Fruit fly (Drosophila melanogaster): ENCODE results near the gene Hex-t2.

Gene Hex-t2

dm6 chr3R:26461226-26461805 lies 10.8 kb downstream of the Hex-t2 start, which contains the start of gene CG5455:
Gene CG5455 (plus strand): TSS chr3R:26461527.
- peak; percentile 26 for TF ChIP-seq Jra (GFP tag; optimal IDR thresholded peaks at IDR 0.05)
- no peak for TF ChIP-seq jim (GFP tag; optimal IDR thresholded peaks at IDR 0.05)
- TF ChIP-seq h (GFP tag; optimal IDR thresholded peaks at IDR 0.05) = peak; percentile 67
- TF ChIP-seq Hnf4 (GFP tag; optimal IDR thresholded peaks at IDR 0.05) = no peak
- TF ChIP-seq dl (GFP tag; optimal IDR thresholded peaks at IDR 0.05; ENCODE audit: insufficient read depth in 1 of 2, partially characterized antibody in 2 of 2) = no peak
- TF ChIP-seq dmrt93B (GFP tag; optimal IDR thresholded peaks at IDR 0.05) = no peak
- TF ChIP-seq Rel (GFP tag; optimal IDR thresholded peaks at IDR 0.05) = no peak
- TF ChIP-seq Rel (tag; optimal IDR thresholded peaks at IDR 0.05) = no peak
- TF ChIP-seq Mio (GFP tag; optimal IDR thresholded peaks at IDR 0.05) = no peak
- TF ChIP-seq psq (GFP tag; optimal IDR thresholded peaks at IDR 0.05) = no peak
- TF ChIP-seq foxo (GFP tag; optimal IDR thresholded peaks at IDR 0.05) = no peak
- TF ChIP-seq br (GFP tag; optimal IDR thresholded peaks at IDR 0.05) = peak; percentile 33
- no peak for TF ChIP-seq Hr78 (GFP tag; optimal IDR thresholded peaks at IDR 0.05)
- no peak for TF ChIP-seq HLH106 (tag; optimal IDR thresholded peaks at IDR 0.05)
- no peak for TF ChIP-seq tai (GFP tag; optimal IDR thresholded peaks at IDR 0.05)
- TF ChIP-seq ey (GFP tag; optimal IDR thresholded peaks at IDR 0.05) = no peak
- TF ChIP-seq CG9705 (GFP tag; optimal IDR thresholded peaks at IDR 0.05) = no peak
- no peak for TF ChIP-seq usp (GFP tag; optimal IDR thresholded peaks at IDR 0.05)
- TF ChIP-seq Sp1 (GFP tag; optimal IDR thresholded peaks at IDR 0.05) = no peak
- peak; percentile 1 for TF ChIP-seq Dif (GFP tag; optimal IDR thresholded peaks at IDR 0.05; ENCODE audit: partially characterized antibody)
- TF ChIP-seq N (GFP tag; optimal IDR thresholded peaks at IDR 0.05) = no peak
- TF ChIP-seq CG32264 (GFP tag; optimal IDR thresholded peaks at IDR 0.05) = no peak
- no peak for TF ChIP-seq dsf (GFP tag; optimal IDR thresholded peaks at IDR 0.05; ENCODE audit: borderline replicate concordance)
- no peak for TF ChIP-seq Abd-B (GFP tag; optimal IDR thresholded peaks at IDR 0.05)
- no peak for TF ChIP-seq woc (GFP tag; optimal IDR thresholded peaks at IDR 0.05)
- no peak for TF ChIP-seq CrebA (GFP tag; optimal IDR thresholded peaks at IDR 0.05; ENCODE audit: borderline replicate concordance)
- no peak for TF ChIP-seq Dfd (GFP tag; optimal IDR thresholded peaks at IDR 0.05)
- TF ChIP-seq sv (GFP tag; optimal IDR thresholded peaks at IDR 0.05) = no peak
- peak; percentile 24 for TF ChIP-seq fru (GFP tag; optimal IDR thresholded peaks at IDR 0.05)
- TF ChIP-seq Myc (optimal IDR thresholded peaks at IDR 0.05) = no peak
- peak; percentile 50 for TF ChIP-seq rgr (GFP tag; optimal IDR thresholded peaks at IDR 0.05)
- no peak for TF ChIP-seq Vsx2 (GFP tag; optimal IDR thresholded peaks at IDR 0.05; ENCODE audit: partially characterized antibody)
- TF ChIP-seq Hr83 (GFP tag; optimal IDR thresholded peaks at IDR 0.05; ENCODE audit: poor library complexity, severe bottlenecking) = no peak
- TF ChIP-seq OdsH (GFP tag; optimal IDR thresholded peaks at IDR 0.05) = peak; percentile 28
- no peak for TF ChIP-seq GATAd (GFP tag; optimal IDR thresholded peaks at IDR 0.05)
- no peak for TF ChIP-seq lola (GFP tag; optimal IDR thresholded peaks at IDR 0.05)
- no peak for TF ChIP-seq pan (optimal IDR thresholded peaks at IDR 0.05)
- TF ChIP-seq sage (GFP tag; optimal IDR thresholded peaks at IDR 0.05) = no peak
- no peak for TF ChIP-seq brk (GFP tag; optimal IDR thresholded peaks at IDR 0.05)

dm6 chr3R:26462173-26462959 lies 11.9 kb downstream of the Hex-t2 start:
- TF ChIP-seq Dfd (GFP tag; optimal IDR thresholded peaks at IDR 0.05) (no peak), foxo (GFP tag; optimal IDR thresholded peaks at IDR 0.05) (no peak), OdsH (GFP tag; optimal IDR thresholded peaks at IDR 0.05) (no peak), sage (GFP tag; optimal IDR thresholded peaks at IDR 0.05) (no peak), Sp1 (GFP tag; optimal IDR thresholded peaks at IDR 0.05) (no peak)

Data from whole organism, wandering third instar larva.